Worm (Caenorhabditis elegans): ENCODE data around the gene gldi-7.

The gldi-7 gene

ce11 chrII:8554568-8554967 is 23.5 kb upstream of the gldi-7 start:
- no peak for TF ChIP-seq ztf-11 (tag; optimal IDR thresholded peaks at IDR 0.05)

- TF ChIP-seq ces-1 (GFP tag; optimal IDR thresholded peaks at IDR 0.05) = peak; percentile 73
- no peak for TF ChIP-seq pha-4 (tag; optimal IDR thresholded peaks at IDR 0.05)
These were observed 20.1 kb upstream of the gldi-7 start for ce11 chrII:8551100-8551499.

ce11 chrII:8546975-8547374 is 16.0 kb upstream of the gldi-7 start:
- TF ChIP-seq bed-3 (GFP tag; optimal IDR thresholded peaks at IDR 0.05) = peak; percentile 84
- no peak for TF ChIP-seq lin-13 (tag; optimal IDR thresholded peaks at IDR 0.05)
- peak; percentile 81 for TF ChIP-seq sem-2 (GFP tag; optimal IDR thresholded peaks at IDR 0.05)
- peak; percentile 80 for TF ChIP-seq pha-4 (tag; optimal IDR thresholded peaks at IDR 0.05)
- no peak for TF ChIP-seq zip-8 (tag; optimal IDR thresholded peaks at IDR 0.05)
- TF ChIP-seq unc-39 (tag; optimal IDR thresholded peaks at IDR 0.05) = peak; percentile 91
- TF ChIP-seq sptf-1 (tag; optimal IDR thresholded peaks at IDR 0.05) = no peak
- no peak for TF ChIP-seq nhr-76 (tag; optimal IDR thresholded peaks at IDR 0.05)
- TF ChIP-seq nhr-237 (tag; optimal IDR thresholded peaks at IDR 0.05) = no peak
- TF ChIP-seq mep-1 (tag; optimal IDR thresholded peaks at IDR 0.05) = peak; percentile 27
- TF ChIP-seq tbx-8 (GFP tag; optimal IDR thresholded peaks at IDR 0.05) = peak; percentile 84
- peak; percentile 37 for TF ChIP-seq nhr-28 (tag; optimal IDR thresholded peaks at IDR 0.05)
- TF ChIP-seq blmp-1 (tag; optimal IDR thresholded peaks at IDR 0.05) = no peak
- no peak for TF ChIP-seq ceh-39 (tag; optimal IDR thresholded peaks at IDR 0.05)
- TF ChIP-seq lsy-2 (tag; optimal IDR thresholded peaks at IDR 0.05) = peak; percentile 17
- peak; percentile 74 for TF ChIP-seq hlh-1 (tag; optimal IDR thresholded peaks at IDR 0.05)
- peak; percentile 86 for TF ChIP-seq lin-32 (GFP tag; optimal IDR thresholded peaks at IDR 0.05)
- TF ChIP-seq unc-62 (GFP tag; optimal IDR thresholded peaks at IDR 0.05) = peak; percentile 57
- TF ChIP-seq ceh-83 (GFP tag; optimal IDR thresholded peaks at IDR 0.05) = peak; percentile 96
- TF ChIP-seq ham-2 (GFP tag; optimal IDR thresholded peaks at IDR 0.05) = peak; percentile 89
- peak; percentile 72 for TF ChIP-seq flh-1 (GFP tag; optimal IDR thresholded peaks at IDR 0.05)
- no peak for TF ChIP-seq ces-1 (GFP tag; optimal IDR thresholded peaks at IDR 0.05)
- peak; percentile 90 for TF ChIP-seq mls-2 (tag; optimal IDR thresholded peaks at IDR 0.05)
- peak; percentile 85 for TF ChIP-seq ceh-43 (GFP tag; optimal IDR thresholded peaks at IDR 0.05)
- TF ChIP-seq cnd-1 (tag; optimal IDR thresholded peaks at IDR 0.05) = peak; percentile 94
- TF ChIP-seq snpc-4 (tag; optimal IDR thresholded peaks at IDR 0.05) = no peak
- TF ChIP-seq drap-1 (GFP tag; optimal IDR thresholded peaks at IDR 0.05) = no peak
- TF ChIP-seq mab-5 (tag; optimal IDR thresholded peaks at IDR 0.05) = no peak
- peak; percentile 90 for TF ChIP-seq M03D4.4 (tag; optimal IDR thresholded peaks at IDR 0.05)
- TF ChIP-seq ztf-11 (tag; optimal IDR thresholded peaks at IDR 0.05) = peak; percentile 29
- peak; percentile 68 for TF ChIP-seq unc-120 (tag; optimal IDR thresholded peaks at IDR 0.05; ENCODE audit: poor library complexity, severe bottlenecking)
- TF ChIP-seq elt-3 (tag; optimal IDR thresholded peaks at IDR 0.05) = no peak
- no peak for TF ChIP-seq nhr-12 (tag; optimal IDR thresholded peaks at IDR 0.05)

- TF ChIP-seq zip-8 (tag; optimal IDR thresholded peaks at IDR 0.05) = no peak
- TF ChIP-seq cnd-1 (tag; optimal IDR thresholded peaks at IDR 0.05) = no peak
- TF ChIP-seq flh-1 (GFP tag; optimal IDR thresholded peaks at IDR 0.05) = no peak
- no peak for TF ChIP-seq mls-2 (tag; optimal IDR thresholded peaks at IDR 0.05)
- no peak for TF ChIP-seq blmp-1 (tag; optimal IDR thresholded peaks at IDR 0.05)
- TF ChIP-seq M03D4.4 (tag; optimal IDR thresholded peaks at IDR 0.05) = no peak
- no peak for TF ChIP-seq ces-1 (GFP tag; optimal IDR thresholded peaks at IDR 0.05)
- no peak for TF ChIP-seq ceh-43 (GFP tag; optimal IDR thresholded peaks at IDR 0.05)
- no peak for TF ChIP-seq nhr-12 (tag; optimal IDR thresholded peaks at IDR 0.05)
- TF ChIP-seq drap-1 (GFP tag; optimal IDR thresholded peaks at IDR 0.05) = no peak
- TF ChIP-seq unc-62 (GFP tag; optimal IDR thresholded peaks at IDR 0.05) = no peak
- TF ChIP-seq nhr-28 (tag; optimal IDR thresholded peaks at IDR 0.05) = no peak
- no peak for TF ChIP-seq ceh-39 (tag; optimal IDR thresholded peaks at IDR 0.05)
- no peak for TF ChIP-seq nhr-2 (tag; optimal IDR thresholded peaks at IDR 0.05)
- TF ChIP-seq lin-32 (GFP tag; optimal IDR thresholded peaks at IDR 0.05) = no peak
These were observed 14.3 kb upstream of the gldi-7 start, which contains the start of gene decr-1.2 for ce11 chrII:8545315-8545714. decr-1.2 (plus strand) TSS chrII:8545615.

ce11 chrII:8540412-8540811 is 9.4 kb upstream of the gldi-7 start, which contains the start of gene pqn-73:
pqn-73 (plus strand) TSS chrII:8540712.
- no peak for TF ChIP-seq nhr-28 (tag; optimal IDR thresholded peaks at IDR 0.05)
- no peak for TF ChIP-seq blmp-1 (tag; optimal IDR thresholded peaks at IDR 0.05)
- no peak for TF ChIP-seq elt-1 (tag; optimal IDR thresholded peaks at IDR 0.05; ENCODE audit: borderline replicate concordance, insufficient read depth)
- no peak for TF ChIP-seq drap-1 (GFP tag; optimal IDR thresholded peaks at IDR 0.05)
- TF ChIP-seq lsy-2 (tag; optimal IDR thresholded peaks at IDR 0.05) = no peak
- no peak for TF ChIP-seq ceh-43 (GFP tag; optimal IDR thresholded peaks at IDR 0.05)
- no peak for TF ChIP-seq M03D4.4 (tag; optimal IDR thresholded peaks at IDR 0.05)
- TF ChIP-seq unc-62 (GFP tag; optimal IDR thresholded peaks at IDR 0.05) = no peak
- no peak for TF ChIP-seq hlh-1 (tag; optimal IDR thresholded peaks at IDR 0.05)
- TF ChIP-seq lin-32 (GFP tag; optimal IDR thresholded peaks at IDR 0.05) = no peak
- TF ChIP-seq cnd-1 (tag; optimal IDR thresholded peaks at IDR 0.05) = no peak
- TF ChIP-seq nhr-237 (tag; optimal IDR thresholded peaks at IDR 0.05) = no peak
- no peak for TF ChIP-seq zip-8 (tag; optimal IDR thresholded peaks at IDR 0.05)
- TF ChIP-seq lin-13 (tag; optimal IDR thresholded peaks at IDR 0.05) = no peak
- no peak for TF ChIP-seq snpc-4 (tag; optimal IDR thresholded peaks at IDR 0.05)
- no peak for TF ChIP-seq nhr-2 (tag; optimal IDR thresholded peaks at IDR 0.05)
- no peak for TF ChIP-seq mls-2 (tag; optimal IDR thresholded peaks at IDR 0.05)
- TF ChIP-seq ham-2 (GFP tag; optimal IDR thresholded peaks at IDR 0.05) = no peak
- TF ChIP-seq sptf-1 (tag; optimal IDR thresholded peaks at IDR 0.05) = no peak

Data from whole organism, mixed stage, embryonic.